Fruit fly (Drosophila melanogaster) whole organism: ENCODE measurements around the gene CG6271.

ENCODE experiments used
- CG8478 ChIP-seq: fragments of >200 bp; optimal IDR thresholded peaks from 2 replicates; lab custom pipeline; 2018; ENCODE audit warnings: inconsistent platforms
- Dll ChIP-seq: fragments of >200 bp; optimal IDR thresholded peaks from 2 replicates; lab custom pipeline; 2017
- EcR ChIP-seq, 2 experiments: fragments of >200 bp; optimal IDR thresholded peaks; 2 replicates each; lab custom pipeline; 2017; ENCODE audit warnings: missing biosample characterization in 2 of 2, missing genetic modification characterization in 2 of 2, missing genetic modification reagents in 2 of 2
- pan ChIP-seq: fragments of >200 bp; optimal IDR thresholded peaks from 2 replicates; lab custom pipeline; 2017
- psq ChIP-seq: fragments of >200 bp; optimal IDR thresholded peaks from 2 replicates; lab custom pipeline; 2017
- usp ChIP-seq: fragments of >200 bp; optimal IDR thresholded peaks from 2 replicates; lab custom pipeline; 2017; ENCODE audit warnings: missing biosample characterization, missing genetic modification characterization, mixed read lengths

Gene CG6271

DNA sequence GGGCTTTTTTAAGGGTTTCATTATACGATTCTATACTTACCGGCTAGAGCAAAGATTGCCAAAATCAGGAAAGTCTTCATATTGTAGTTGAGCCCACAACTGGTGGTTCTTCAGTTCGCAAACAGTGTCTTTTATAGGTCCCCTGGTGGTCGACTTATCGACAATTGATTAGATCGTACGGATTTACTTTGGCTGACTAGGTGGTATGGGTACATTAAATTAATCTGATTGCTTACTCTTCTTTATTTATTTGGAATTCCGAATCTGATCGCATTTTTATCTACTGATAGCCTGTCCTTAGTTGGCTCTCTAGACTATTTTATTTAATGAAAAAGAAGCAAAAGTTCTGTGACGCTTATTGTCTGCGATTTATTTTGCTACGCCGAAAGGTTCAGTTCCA lies at the start of gene CG6271:
CG6271 (minus strand) TSS at position 101 of the 400 bp plus-strand sequence.
- TF ChIP-seq pan (lab: Kevin White, UChicago) (no peak), psq (no peak), EcR (GFP tag; optimal IDR thresholded peaks at IDR 0.05; lab: Kevin White, UChicago) (no peak), Dll (lab: Kevin White, UChicago) (no peak), usp (GFP tag; lab: Kevin White, UChicago) (no peak), CG8478 (lab: Kevin White, UChicago) (no peak)

DNA sequence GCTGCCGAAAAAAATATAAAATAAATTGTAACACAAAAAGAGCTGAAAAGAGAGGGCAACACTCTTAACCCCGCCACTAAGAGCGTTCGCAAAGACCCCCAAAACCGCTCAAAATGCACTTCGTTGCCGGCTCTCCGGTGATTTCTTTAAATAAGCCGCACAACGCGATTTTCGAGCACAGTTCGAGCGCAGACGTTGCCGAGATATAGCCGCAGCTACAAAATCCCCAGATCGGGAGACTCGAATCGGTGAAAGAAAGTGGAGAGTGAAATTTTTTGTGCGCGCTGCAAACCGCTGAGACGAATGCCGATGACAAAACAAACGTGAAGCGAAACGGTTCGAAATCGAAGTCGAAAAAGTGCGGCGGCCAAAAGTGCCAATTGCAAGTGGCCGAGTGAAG lies 49.8 kb upstream of the CG6271 start, which contains the start of gene CG14257:
CG14257 (plus strand) TSS at position 177 of the 400 bp plus-strand sequence.
- no peak for TF ChIP-seq CG8478 (lab: Kevin White, UChicago)
- no peak for TF ChIP-seq usp (GFP tag; lab: Kevin White, UChicago)
- no peak for TF ChIP-seq Dll (lab: Kevin White, UChicago)
- no peak for TF ChIP-seq EcR (GFP tag; optimal IDR thresholded peaks at IDR 0.05; lab: Kevin White, UChicago)
- no peak for TF ChIP-seq psq
- TF ChIP-seq pan (lab: Kevin White, UChicago) = no peak

DNA sequence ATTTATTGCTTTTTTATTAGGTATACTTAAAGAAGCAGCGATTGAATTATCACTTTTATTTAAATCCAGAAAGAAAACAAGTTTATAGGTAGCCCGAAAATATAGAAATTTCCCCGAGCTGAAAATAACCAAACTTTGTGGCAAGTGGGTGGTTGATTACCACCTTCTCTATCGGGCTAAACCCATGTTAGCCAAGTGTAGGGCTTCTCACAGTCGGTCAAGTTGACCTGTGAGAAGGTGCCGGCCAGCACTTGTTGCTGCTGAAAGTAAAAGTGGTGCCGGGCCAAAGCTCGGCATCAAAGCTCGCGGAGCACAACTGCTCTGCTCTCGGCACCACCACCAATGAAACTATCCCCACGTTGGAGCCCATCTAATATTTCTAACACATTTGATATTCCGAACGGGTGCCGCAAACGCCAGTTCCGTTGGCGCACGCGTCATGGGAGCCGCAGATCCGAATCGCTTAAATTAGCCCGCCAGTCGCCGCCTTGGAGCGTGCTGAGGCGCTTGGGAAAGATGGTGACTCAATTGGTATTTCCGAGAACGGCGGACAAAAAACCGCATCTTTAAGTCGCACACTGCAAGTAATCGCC lies 45.1 kb upstream of the CG6271 start:
- TF ChIP-seq Dll (lab: Kevin White, UChicago) = no peak
- TF ChIP-seq psq = no peak
- no peak for TF ChIP-seq usp (GFP tag; lab: Kevin White, UChicago)
- TF ChIP-seq EcR (GFP tag; optimal IDR thresholded peaks at IDR 0.05; lab: Kevin White, UChicago) = no peak
- no peak for TF ChIP-seq CG8478 (lab: Kevin White, UChicago)
- no peak for TF ChIP-seq pan (lab: Kevin White, UChicago)

DNA sequence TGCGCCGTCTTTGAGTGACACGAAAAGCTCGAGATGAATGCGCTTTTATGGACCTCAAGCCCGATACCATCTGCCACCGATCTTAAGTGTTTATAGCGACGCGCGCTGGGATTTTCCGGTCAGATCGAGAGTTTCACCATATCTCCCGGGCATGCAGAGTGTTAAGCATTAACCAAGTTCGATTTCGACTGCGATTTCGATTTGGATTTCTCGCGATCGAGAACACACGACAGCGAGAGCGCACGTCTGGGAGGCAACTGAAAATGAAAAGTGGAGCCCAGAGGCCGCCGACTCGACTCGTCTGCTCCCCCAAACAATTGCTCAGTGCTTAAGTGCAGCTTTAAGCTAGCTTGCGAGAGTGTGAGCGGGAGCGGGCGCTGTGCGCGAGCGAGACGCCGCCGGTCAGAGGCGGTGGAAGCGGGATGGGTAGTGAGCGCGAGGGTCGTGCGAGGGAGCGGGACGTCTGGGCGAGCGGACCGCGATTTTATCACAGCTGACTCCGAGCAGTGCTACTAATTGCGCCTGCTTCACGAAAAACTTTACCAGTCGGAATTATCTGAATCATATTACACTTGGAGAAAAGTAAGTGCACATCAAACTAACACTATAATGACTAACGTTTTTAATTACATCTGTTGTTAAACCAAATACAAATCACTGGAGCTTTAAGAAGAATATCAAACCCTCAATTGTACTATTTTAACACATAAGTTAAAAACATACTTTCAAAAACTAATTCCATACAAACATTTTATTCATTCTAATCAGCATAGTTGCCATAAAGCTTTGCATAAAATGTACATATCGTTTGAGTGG lies 44.1 kb upstream of the CG6271 start, which contains the start of gene spz:
spz (minus strand) TSS at position 261 of the 816 bp plus-strand sequence.
- TF ChIP-seq EcR (GFP tag; optimal IDR thresholded peaks at IDR 0.05; lab: Kevin White, UChicago) (no peak), psq (no peak), Dll (lab: Kevin White, UChicago) (peak; percentile 71)

DNA sequence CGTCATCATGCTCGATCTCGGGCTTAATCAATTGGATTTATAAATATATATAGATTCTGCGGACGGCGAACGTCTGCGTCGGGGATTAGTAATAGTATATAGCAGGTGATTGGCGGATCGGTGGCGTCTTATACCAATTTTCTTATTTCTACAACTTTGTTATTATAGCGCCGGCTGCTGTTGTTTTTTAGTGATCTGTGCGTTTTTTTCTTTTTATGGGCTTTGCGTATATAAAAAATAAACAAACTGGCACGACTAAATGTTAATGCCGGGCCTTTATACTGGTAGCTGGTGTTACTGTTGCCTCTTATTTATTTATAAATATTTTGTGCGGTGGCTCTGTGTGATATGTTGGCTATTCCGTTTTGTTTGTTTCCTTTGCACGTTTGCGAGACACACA lies 43.3 kb upstream of the CG6271 start:
- TF ChIP-seq Dll (lab: Kevin White, UChicago) (no peak), usp (GFP tag; lab: Kevin White, UChicago) (no peak), psq (no peak), pan (lab: Kevin White, UChicago) (no peak), CG8478 (lab: Kevin White, UChicago) (no peak), EcR (GFP tag; optimal IDR thresholded peaks at IDR 0.05; lab: Kevin White, UChicago) (no peak)

DNA sequence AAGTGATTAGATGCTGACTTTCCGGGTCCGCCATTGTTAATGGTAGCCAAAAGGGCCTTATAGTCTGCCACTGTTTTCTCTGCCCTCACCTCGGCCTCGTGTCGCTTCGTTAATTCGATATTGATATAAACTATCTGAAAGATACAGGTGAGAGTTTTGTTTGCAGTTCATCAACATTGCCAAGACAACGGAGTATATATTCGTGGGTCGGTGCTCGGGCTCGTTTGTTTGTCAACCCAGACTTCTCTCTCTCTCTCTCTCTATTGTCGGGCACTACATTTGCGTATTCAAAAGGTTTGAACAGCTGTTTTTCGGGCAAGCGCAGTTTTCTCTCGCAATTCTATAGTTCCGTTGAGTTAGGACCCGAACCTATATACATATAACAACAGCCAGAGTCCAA lies 41.5 kb upstream of the CG6271 start:
- TF ChIP-seq pan (lab: Kevin White, UChicago) = no peak
- TF ChIP-seq CG8478 (lab: Kevin White, UChicago) = no peak
- TF ChIP-seq Dll (lab: Kevin White, UChicago) = no peak
- TF ChIP-seq EcR (GFP tag; optimal IDR thresholded peaks at IDR 0.05; lab: Kevin White, UChicago) = no peak
- no peak for TF ChIP-seq usp (GFP tag; lab: Kevin White, UChicago)
- TF ChIP-seq psq = no peak

DNA sequence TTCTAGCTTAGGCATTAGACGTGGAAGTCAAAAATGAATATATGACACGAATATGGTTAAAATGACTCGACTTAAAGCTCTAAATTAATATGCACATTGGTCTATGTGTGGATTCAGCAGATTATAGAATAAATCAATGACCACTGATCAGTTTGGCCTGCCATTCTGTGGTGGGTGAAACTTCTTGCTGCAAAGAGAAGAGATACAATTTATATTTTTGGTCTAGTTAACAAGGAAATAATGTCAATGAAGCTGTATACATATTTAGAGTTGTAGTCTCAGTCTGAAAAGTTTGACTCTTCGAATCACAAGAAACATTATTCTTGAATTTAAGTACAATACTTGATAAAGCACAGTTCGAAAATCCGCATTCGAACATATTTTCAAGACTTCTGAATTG lies 39.2 kb upstream of the CG6271 start, which contains the start of gene CG43935:
CG43935 (plus strand) TSS at position 301 of the 400 bp plus-strand sequence.
- TF ChIP-seq usp (GFP tag; lab: Kevin White, UChicago) = no peak
- TF ChIP-seq psq = no peak
- no peak for TF ChIP-seq pan (lab: Kevin White, UChicago)
- no peak for TF ChIP-seq CG8478 (lab: Kevin White, UChicago)

DNA sequence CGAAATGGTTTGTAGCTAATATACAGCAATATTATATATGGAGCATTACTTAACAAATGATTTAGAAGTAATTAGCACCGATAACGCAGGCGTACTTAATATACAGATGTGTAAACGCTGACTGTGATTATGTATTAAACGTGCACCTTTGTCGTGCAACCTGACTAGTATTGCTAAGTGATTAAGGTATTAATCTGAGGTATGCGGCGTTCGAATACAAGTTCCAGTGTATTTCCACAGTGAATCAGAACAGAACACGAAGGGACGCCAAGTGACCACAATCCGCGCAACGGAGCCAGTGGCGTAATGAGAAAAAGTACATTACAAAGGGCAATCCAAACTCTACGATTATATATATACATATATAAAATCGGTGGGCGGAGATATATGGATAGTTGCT lies 38.2 kb upstream of the CG6271 start, which contains the start of gene Nep5:
Nep5 (minus strand) TSS at position 101 of the 400 bp plus-strand sequence.
- TF ChIP-seq psq = no peak
- TF ChIP-seq pan (lab: Kevin White, UChicago) = no peak
- no peak for TF ChIP-seq CG8478 (lab: Kevin White, UChicago)
- no peak for TF ChIP-seq usp (GFP tag; lab: Kevin White, UChicago)
- no peak for TF ChIP-seq Dll (lab: Kevin White, UChicago)
- no peak for TF ChIP-seq EcR (GFP tag; optimal IDR thresholded peaks at IDR 0.05; lab: Kevin White, UChicago)

DNA sequence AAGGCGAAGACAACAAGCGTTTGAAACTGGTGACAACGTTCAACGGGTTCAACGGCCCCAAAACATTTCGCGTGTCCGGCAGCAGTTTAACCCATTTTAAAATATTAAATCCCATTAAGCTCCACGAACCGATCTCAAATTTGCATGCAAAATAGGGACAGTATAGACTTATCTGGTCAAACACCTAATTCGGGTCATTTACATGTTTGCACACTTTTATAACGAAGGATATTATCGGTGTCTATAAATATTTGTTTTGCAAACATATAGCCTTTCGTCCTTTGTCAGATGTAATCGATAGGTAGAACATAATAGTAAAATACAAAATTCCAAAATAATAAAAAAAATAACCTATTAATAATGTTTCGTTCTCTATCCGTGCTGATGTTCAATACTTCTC lies 36.0 kb upstream of the CG6271 start, which contains the start of gene CG34292:
CG34292 (plus strand) TSS at position 301 of the 400 bp plus-strand sequence.
- no peak for TF ChIP-seq usp (GFP tag; lab: Kevin White, UChicago)
- no peak for TF ChIP-seq EcR (GFP tag; optimal IDR thresholded peaks at IDR 0.05; lab: Kevin White, UChicago)
- no peak for TF ChIP-seq Dll (lab: Kevin White, UChicago)
- TF ChIP-seq pan (lab: Kevin White, UChicago) = no peak
- TF ChIP-seq psq = no peak
- TF ChIP-seq CG8478 (lab: Kevin White, UChicago) = no peak

DNA sequence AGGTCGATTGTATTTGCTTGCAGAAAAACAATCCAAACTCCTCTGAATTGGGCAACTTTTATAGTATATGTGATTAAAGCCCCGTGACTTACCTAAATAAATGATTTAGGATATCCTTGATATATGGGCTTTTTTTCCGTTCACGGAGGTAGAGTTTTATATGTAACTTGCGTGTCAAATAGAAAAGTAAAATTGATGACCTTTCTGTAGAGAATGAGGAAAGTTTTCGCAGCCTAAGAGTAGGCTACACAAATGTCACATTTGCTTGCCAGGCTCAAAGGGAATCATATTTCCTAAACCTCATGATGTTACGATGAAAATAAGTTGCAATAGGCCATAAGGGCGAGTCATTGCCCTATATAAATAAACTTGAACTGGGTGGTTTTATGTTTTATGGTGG lies 30.2 kb upstream of the CG6271 start:
- TF ChIP-seq usp (GFP tag; lab: Kevin White, UChicago) (no peak), psq (no peak), pan (lab: Kevin White, UChicago) (no peak)

DNA sequence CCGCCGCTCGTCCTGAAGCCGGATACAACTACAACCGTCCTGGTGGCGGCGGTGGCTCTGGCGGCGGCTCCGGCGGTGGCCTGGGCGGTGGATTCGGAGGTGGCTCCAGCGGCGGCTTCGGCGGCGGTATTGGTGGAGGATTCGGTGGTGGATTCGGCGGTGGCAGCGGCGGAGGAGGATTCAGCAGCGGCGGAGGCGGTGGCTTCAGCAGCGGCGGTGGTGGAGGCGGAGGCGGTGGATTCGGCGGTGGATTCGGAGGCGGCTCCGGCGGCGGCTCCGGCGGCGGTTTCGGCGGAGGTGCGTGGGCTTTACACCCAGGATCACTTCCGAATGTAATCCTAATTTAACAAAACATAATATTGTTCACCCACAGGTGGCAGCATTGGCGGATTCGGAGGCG lies 23.6 kb upstream of the CG6271 start:
- TF ChIP-seq CG8478 (lab: Kevin White, UChicago) = no peak
- TF ChIP-seq pan (lab: Kevin White, UChicago) = no peak
- no peak for TF ChIP-seq psq
- TF ChIP-seq usp (GFP tag; lab: Kevin White, UChicago) = no peak
- no peak for TF ChIP-seq Dll (lab: Kevin White, UChicago)
- TF ChIP-seq EcR (GFP tag; optimal IDR thresholded peaks at IDR 0.05; lab: Kevin White, UChicago) = no peak
